Worm (Caenorhabditis elegans) whole organism, L3 larva: ENCODE measurements around the gene F35E8.10.

Source experiments
- aly-2 ChIP-seq: fragments of 150-350 bp; optimal IDR thresholded peaks from 2 replicates; lab custom pipeline; 2014; ENCODE audit warnings: missing biosample characterization, missing genetic modification characterization
- ceh-16 ChIP-seq: sonication (generic microtip); optimal IDR thresholded peaks from 2 replicates; lab custom pipeline; 2017; ENCODE audit warnings: missing biosample characterization, missing genetic modification characterization
- ceh-28 ChIP-seq: fragments of 150-350 bp; optimal IDR thresholded peaks from 2 replicates; lab custom pipeline; 2014; ENCODE audit warnings: missing biosample characterization, missing genetic modification reagents, missing genetic modification characterization
- ceh-9 ChIP-seq: sonication (generic microtip); optimal IDR thresholded peaks from 2 replicates; lab custom pipeline; 2018; ENCODE audit warnings: missing biosample characterization, missing genetic modification characterization
- daf-12 ChIP-seq: fragments of 150-350 bp; optimal IDR thresholded peaks from 2 replicates; lab custom pipeline; 2014; ENCODE audit warnings: missing biosample characterization, missing genetic modification reagents, missing genetic modification characterization
- egl-27 ChIP-seq: sonication (generic microtip); optimal IDR thresholded peaks from 4 replicates; lab custom pipeline; 2017; ENCODE audit warnings: missing biosample characterization, missing genetic modification reagents, missing genetic modification characterization
- egl-5 ChIP-seq: fragments of 150-350 bp; optimal IDR thresholded peaks from 2 replicates; lab custom pipeline; 2017; ENCODE audit warnings: missing biosample characterization, missing genetic modification reagents, missing genetic modification characterization, inconsistent platforms
- elt-1 ChIP-seq: fragments of 150-350 bp; optimal IDR thresholded peaks from 2 replicates; lab custom pipeline; 2014; ENCODE audit warnings: missing biosample characterization, missing genetic modification characterization
- elt-2 ChIP-seq: sonication (generic microtip); optimal IDR thresholded peaks from 2 replicates; lab custom pipeline; 2016; ENCODE audit warnings: missing genetic modification reagents, mild to moderate bottlenecking, missing genetic modification characterization, missing compliant biosample characterization
- elt-3 ChIP-seq, 3 experiments: fragments of 150-350 bp in 1 of 3; sonication (generic microtip) in 2 of 3; optimal IDR thresholded peaks; 2 replicates in 2 of 3; 4 replicates in 1 of 3; lab custom pipeline; 2014 to 2017; ENCODE audit warnings: missing biosample characterization in 3 of 3, missing genetic modification characterization in 3 of 3
- eor-1 ChIP-seq, 2 experiments: fragments of 150-350 bp; optimal IDR thresholded peaks; 2 replicates each; lab custom pipeline; 2014 to 2018; ENCODE audit warnings: missing biosample characterization in 2 of 2, missing genetic modification characterization in 2 of 2
- fkh-10 ChIP-seq: sonication (generic microtip); optimal IDR thresholded peaks from 2 replicates; lab custom pipeline; 2017; ENCODE audit warnings: missing biosample characterization, missing genetic modification reagents, missing genetic modification characterization
- fkh-2 ChIP-seq: fragments of 150-350 bp; optimal IDR thresholded peaks from 2 replicates; lab custom pipeline; 2014; ENCODE audit warnings: missing biosample characterization, missing genetic modification reagents, missing genetic modification characterization
- fos-1 ChIP-seq: fragments of 150-350 bp; optimal IDR thresholded peaks from 2 replicates; lab custom pipeline; 2014; ENCODE audit warnings: missing biosample characterization, missing genetic modification characterization
- jun-1 ChIP-seq: fragments of 150-350 bp; optimal IDR thresholded peaks from 2 replicates; lab custom pipeline; 2014; ENCODE audit warnings: missing biosample characterization, missing genetic modification reagents, missing genetic modification characterization
- lin-39 ChIP-seq: fragments of 150-350 bp; optimal IDR thresholded peaks from 2 replicates; lab custom pipeline; 2018; ENCODE audit warnings: missing biosample characterization, missing genetic modification reagents, missing genetic modification characterization
- nhr-11 ChIP-seq: fragments of 150-350 bp; optimal IDR thresholded peaks from 2 replicates; lab custom pipeline; 2014; ENCODE audit warnings: missing biosample characterization, missing genetic modification characterization
- nhr-12 ChIP-seq: fragments of 150-350 bp; optimal IDR thresholded peaks from 2 replicates; lab custom pipeline; 2014; ENCODE audit warnings: missing biosample characterization, missing genetic modification characterization
- nhr-23 ChIP-seq: fragments of 150-350 bp; optimal IDR thresholded peaks from 2 replicates; lab custom pipeline; 2014; ENCODE audit warnings: missing biosample characterization, missing genetic modification reagents, missing genetic modification characterization
- nhr-237 ChIP-seq: fragments of 150-350 bp; optimal IDR thresholded peaks from 2 replicates; lab custom pipeline; 2014; ENCODE audit warnings: missing biosample characterization, missing genetic modification characterization
- nhr-43 ChIP-seq: sonication (generic microtip); optimal IDR thresholded peaks from 2 replicates; lab custom pipeline; 2016; ENCODE audit warnings: mild to moderate bottlenecking, missing genetic modification characterization, missing compliant biosample characterization; ENCODE audit not compliant: poor library complexity, severe bottlenecking
- nhr-76 ChIP-seq: fragments of 150-350 bp; sonication (generic microtip); optimal IDR thresholded peaks from 5 replicates; lab custom pipeline; 2014; ENCODE audit warnings: missing biosample characterization, missing genetic modification characterization
- pha-4 ChIP-seq: fragments of 150-350 bp; optimal IDR thresholded peaks from 2 replicates; lab custom pipeline; 2014; ENCODE audit warnings: missing biosample characterization, missing genetic modification reagents, missing genetic modification characterization
- pqm-1 ChIP-seq: fragments of 150-350 bp; optimal IDR thresholded peaks from 2 replicates; lab custom pipeline; 2017; ENCODE audit warnings: missing biosample characterization, missing genetic modification characterization, inconsistent platforms
- skn-1 ChIP-seq: fragments of 150-350 bp; optimal IDR thresholded peaks from 2 replicates; lab custom pipeline; 2014; ENCODE audit warnings: missing biosample characterization, missing genetic modification characterization
- snpc-4 ChIP-seq: fragments of 150-350 bp; optimal IDR thresholded peaks from 2 replicates; lab custom pipeline; 2014; ENCODE audit warnings: missing biosample characterization, missing genetic modification characterization
- unc-39 ChIP-seq: sonication (generic microtip); optimal IDR thresholded peaks from 4 replicates; lab custom pipeline; 2017; ENCODE audit warnings: missing biosample characterization, missing genetic modification characterization
- unc-62 ChIP-seq: fragments of 150-350 bp; sonication (generic microtip); optimal IDR thresholded peaks from 4 replicates; lab custom pipeline; 2014; ENCODE audit warnings: missing biosample characterization, missing genetic modification reagents, missing genetic modification characterization
- zag-1 ChIP-seq: fragments of 150-350 bp; optimal IDR thresholded peaks from 2 replicates; lab custom pipeline; 2014; ENCODE audit warnings: missing biosample characterization, missing genetic modification characterization
- ztf-11 ChIP-seq: fragments of 150-350 bp; optimal IDR thresholded peaks from 2 replicates; lab custom pipeline; 2014; ENCODE audit warnings: missing biosample characterization, missing genetic modification characterization
- ztf-4 ChIP-seq: fragments of 150-350 bp; optimal IDR thresholded peaks from 2 replicates; lab custom pipeline; 2014; ENCODE audit warnings: missing biosample characterization, missing genetic modification characterization

F35E8.10 gene

ce11 chrV:15922979-15923378, 2.8 kb upstream of the F35E8.10 start, which contains the start of gene F35E8.13:
F35E8.13 (plus strand) TSS chrV:15923279.
- TF ChIP-seq nhr-23 (tag; lab: Kevin White, UChicago) (no peak), egl-27 (tag; lab: Kevin White, UChicago) (no peak)

DNA sequence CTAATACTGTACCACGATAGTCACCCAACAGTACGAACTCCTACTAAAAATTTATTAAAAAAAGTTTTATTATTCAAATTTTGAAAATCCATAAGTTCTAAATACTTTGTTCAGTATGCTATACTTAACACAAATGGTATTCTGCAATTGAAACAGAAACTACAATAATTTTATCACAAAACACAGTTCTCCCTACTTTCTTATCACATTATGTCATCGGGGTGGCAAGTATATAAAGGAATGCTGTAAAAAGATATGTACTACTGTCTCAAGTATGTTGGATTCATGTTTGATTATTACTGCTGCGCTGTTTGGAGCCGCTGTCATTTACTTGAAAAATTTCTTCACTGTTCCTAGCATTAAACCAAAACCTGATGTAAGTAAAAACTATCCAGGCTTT, 929 bp upstream of the F35E8.10 start, which contains the start of gene cdr-1:
Gene cdr-1, plus strand, starts transcription at position 208 of the 400 bp plus-strand sequence.
- no peak for TF ChIP-seq fos-1 (tag; lab: Kevin White, UChicago)
- peak; percentile 46 for TF ChIP-seq elt-2
- TF ChIP-seq fkh-10 (GFP tag; lab: Kevin White, UChicago) = no peak
- TF ChIP-seq ztf-4 (tag; lab: Kevin White, UChicago) = no peak
- no peak for TF ChIP-seq pha-4 (tag; lab: Kevin White, UChicago)
- peak; percentile 38 for TF ChIP-seq pqm-1 (tag; lab: Kevin White, UChicago)
- TF ChIP-seq elt-3 (tag; optimal IDR thresholded peaks at IDR 0.05; lab: Kevin White, UChicago) = no peak
- no peak for TF ChIP-seq jun-1 (tag; lab: Kevin White, UChicago)
- TF ChIP-seq, all 47 proteins: peak for 2

DNA sequence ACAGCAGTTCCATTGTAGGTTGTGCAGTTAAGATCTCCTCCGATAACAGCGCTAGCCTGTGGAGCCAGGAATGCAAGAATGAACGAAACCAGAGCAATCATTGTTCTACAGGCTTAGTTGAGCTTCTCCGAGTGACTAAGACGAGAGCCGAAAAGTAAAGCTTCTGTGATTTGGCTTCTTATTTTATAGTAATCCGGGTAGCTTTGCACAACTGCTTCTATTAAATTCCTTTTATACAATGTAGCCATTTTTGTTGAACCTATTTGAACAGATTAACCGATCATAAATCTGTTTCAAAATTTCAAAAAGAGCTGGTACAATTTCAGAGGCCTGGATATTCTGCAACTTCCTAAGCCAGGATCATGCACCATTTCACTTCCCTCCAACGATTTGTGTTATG, 2.7 kb downstream of the F35E8.10 start, which contains the start of gene F35E8.9:
Gene F35E8.9, minus strand, starts transcription at position 101 of the 400 bp plus-strand sequence.
- TF ChIP-seq pqm-1 (tag; lab: Kevin White, UChicago) (no peak), unc-62 (no peak), nhr-237 (tag; lab: Kevin White, UChicago) (no peak), fkh-2 (no peak), nhr-12 (tag; lab: Kevin White, UChicago) (no peak)

DNA sequence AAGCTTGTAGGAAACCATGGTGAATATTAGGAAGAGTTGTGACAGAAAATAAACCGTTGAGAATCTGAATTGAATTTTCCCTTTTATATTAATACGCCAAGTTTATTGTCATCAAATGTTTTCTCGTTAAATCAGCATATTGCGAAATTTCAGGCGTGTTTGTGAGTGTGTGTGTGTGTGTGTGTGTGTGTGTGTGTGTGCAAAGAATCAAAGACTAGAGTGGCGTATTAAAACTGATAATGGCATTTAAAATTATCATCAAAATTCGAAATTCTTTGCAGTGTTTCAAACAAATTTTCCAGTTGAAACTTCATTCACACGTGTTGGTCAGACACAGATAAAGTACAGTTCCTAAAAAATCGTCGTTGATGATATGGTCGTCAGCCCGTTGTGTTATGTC, 4.3 kb downstream of the F35E8.10 start, which contains the start of gene gst-38:
Gene gst-38, minus strand, starts transcription at position 152 of the 400 bp plus-strand sequence.
- peak; percentile 88 for TF ChIP-seq elt-2
- peak; percentile 14 for TF ChIP-seq skn-1 (tag; lab: Kevin White, UChicago)
- peak; percentile 41 for TF ChIP-seq pqm-1 (tag; lab: Kevin White, UChicago)
- no peak for TF ChIP-seq nhr-12 (tag; lab: Kevin White, UChicago)

DNA sequence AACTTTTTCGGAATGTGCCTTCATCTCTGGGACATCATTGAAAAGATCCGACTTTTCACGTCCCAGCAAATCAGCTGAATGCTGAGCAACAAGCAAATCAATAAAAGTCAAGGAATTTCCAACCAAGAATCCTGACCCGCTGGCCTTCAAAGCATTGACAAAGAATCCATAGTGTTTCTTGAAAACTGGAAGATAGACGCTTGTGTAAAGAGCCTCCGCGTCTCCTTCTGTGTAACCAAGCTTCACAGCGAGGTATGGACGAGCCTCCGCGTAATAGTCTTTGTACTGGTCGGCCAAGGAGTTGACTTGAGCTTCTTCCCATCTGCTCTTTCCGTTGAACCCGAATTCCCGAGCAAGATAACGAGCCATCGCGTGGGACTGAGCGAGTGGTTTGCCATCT, 4.9 kb downstream of the F35E8.10 start:
- TF ChIP-seq unc-39 (tag; lab: Kevin White, UChicago) (no peak), ceh-9 (tag; lab: Kevin White, UChicago) (no peak), ztf-11 (tag; lab: Kevin White, UChicago) (no peak), eor-1 (tag; optimal IDR thresholded peaks at IDR 0.05; lab: Kevin White, UChicago) (no peak), elt-1 (tag; lab: Kevin White, UChicago) (no peak)

DNA sequence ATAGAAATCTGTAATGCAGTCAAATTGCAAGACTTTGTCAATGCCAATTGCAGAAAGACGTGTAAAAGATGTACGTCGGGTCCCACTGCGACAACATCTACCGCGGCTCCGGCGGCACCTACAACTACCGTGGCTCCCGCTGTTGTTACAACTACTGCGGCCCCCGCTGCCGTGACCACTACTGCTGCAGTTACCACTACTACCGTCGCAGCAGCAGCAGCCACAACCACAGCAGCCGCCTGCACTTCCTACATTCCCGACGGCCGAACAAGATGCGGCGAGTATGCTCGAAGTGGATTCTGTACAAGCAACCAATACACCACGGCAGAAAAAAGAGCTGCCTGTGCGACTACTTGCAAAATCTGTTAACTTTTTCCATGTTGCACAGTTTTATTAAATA, 5.4 kb downstream of the F35E8.10 start:
- no peak for TF ChIP-seq ceh-28
- TF ChIP-seq fkh-10 (GFP tag; lab: Kevin White, UChicago) = no peak
- TF ChIP-seq snpc-4 = no peak
- TF ChIP-seq zag-1 (tag; lab: Kevin White, UChicago) = no peak
- no peak for TF ChIP-seq elt-3 (tag; optimal IDR thresholded peaks at IDR 0.05; lab: Kevin White, UChicago)

- TF ChIP-seq nhr-43 (tag; lab: Kevin White, UChicago) (no peak), egl-5 (tag; lab: Kevin White, UChicago) (no peak), lin-39 (no peak), ceh-28 (no peak), eor-1 (tag; optimal IDR thresholded peaks at IDR 0.05; lab: Kevin White, UChicago) (no peak), daf-12 (tag; lab: Kevin White, UChicago) (no peak), pqm-1 (tag; lab: Kevin White, UChicago) (no peak), aly-2 (tag; lab: Kevin White, UChicago) (no peak), fkh-2 (no peak), nhr-11 (tag; lab: Kevin White, UChicago) (no peak), ceh-16 (tag; lab: Kevin White, UChicago) (no peak), jun-1 (tag; lab: Kevin White, UChicago) (no peak), nhr-76 (tag; lab: Kevin White, UChicago) (no peak)
Measured at ce11 chrV:15913714-15914113, 6.5 kb downstream of the F35E8.10 start, which contains the start of gene F35E8.7. F35E8.7 (plus strand) TSS chrV:15914014.
